Worm (Caenorhabditis elegans): Measurements from ENCODE around the gene nhr-101.

nhr-101 gene

DNA sequence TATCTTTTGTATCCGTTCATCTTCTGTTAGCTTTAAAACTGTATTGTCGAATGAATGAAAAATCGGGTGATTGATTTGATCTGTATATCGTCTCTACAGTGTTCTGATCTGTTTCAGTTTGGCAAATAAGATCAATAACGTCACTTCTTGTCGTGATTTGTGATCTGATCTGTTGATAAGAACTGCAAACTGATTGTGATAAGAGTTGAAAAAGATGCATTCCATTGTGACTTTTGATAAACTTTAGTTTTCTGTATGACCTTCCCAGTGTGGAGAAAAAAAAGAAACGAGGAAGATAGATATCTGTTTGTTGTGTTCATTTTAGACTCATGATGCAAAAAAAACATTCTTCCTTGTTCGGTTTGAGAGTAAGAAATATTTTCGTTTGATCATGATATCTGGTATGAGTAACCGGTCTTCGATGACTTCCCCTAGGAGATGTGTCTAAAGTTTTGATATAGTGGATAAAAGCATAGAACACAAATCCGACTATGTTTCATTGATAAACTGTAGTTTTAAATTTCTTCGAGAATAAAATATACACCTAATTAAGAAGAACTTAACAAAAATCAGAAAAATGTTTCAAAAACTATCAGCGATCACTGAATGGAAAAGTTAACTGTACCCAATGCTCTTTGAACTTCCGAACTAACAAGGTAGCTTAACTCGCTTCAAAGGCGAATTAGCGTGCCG, 44.7 kb downstream of the nhr-101 start:
- TF ChIP-seq odd-2 (tag; optimal IDR thresholded peaks at IDR 0.05), result no peak
- TF ChIP-seq gmeb-2 (tag; optimal IDR thresholded peaks at IDR 0.05), result no peak
- no peak for TF ChIP-seq ceh-19 (GFP tag; optimal IDR thresholded peaks at IDR 0.05)
- TF ChIP-seq fax-1 (tag; optimal IDR thresholded peaks at IDR 0.05), result no peak
- TF ChIP-seq elt-2 (tag; optimal IDR thresholded peaks at IDR 0.05), result peak; percentile 80
- no peak for TF ChIP-seq ets-4 (tag; optimal IDR thresholded peaks at IDR 0.05)
- no peak for TF ChIP-seq che-1 (tag; optimal IDR thresholded peaks at IDR 0.05)

DNA sequence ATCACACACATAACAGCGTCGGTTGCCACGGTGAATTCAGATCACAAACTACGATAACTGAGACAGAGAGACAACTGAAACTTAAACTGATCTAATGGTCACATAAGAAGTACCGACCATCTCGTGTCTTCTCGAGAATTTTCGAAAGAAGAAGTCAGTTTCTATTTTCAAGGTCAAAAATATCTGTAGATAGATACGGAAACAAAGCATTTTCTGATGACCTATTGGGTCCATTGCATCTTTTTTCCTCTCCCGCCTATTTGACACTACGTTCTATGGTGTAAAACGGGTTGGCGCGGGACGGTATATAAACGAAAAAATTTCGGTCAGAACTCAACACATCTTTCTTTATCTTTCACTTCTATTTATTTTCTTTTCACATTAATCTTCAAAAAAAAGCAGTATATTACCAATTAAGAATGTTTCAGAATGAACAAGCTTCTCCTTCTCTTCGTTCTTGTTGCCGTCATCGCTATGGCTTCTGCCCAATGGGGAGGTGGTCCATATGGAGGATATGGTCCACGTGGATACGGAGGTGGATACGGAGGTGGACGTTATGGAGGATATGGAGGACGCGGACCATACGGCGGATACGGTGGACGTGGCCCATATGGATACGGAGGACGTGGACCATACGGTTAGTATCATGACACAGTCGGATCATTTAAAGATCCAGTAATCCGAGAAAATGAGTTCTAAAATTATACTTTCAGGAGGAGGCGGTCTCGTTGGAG, 45.8 kb downstream of the nhr-101 start, which contains the start of gene nlp-24:
nlp-24 (plus strand) TSS at position 429 of the 734 bp plus-strand sequence.
- TF ChIP-seq sox-4 (tag; optimal IDR thresholded peaks at IDR 0.05) (no peak), ets-4 (tag; optimal IDR thresholded peaks at IDR 0.05) (no peak), ceh-48 (tag; optimal IDR thresholded peaks at IDR 0.05) (no peak), ref-2 (tag; optimal IDR thresholded peaks at IDR 0.05) (no peak), lim-6 (tag; optimal IDR thresholded peaks at IDR 0.05) (no peak), dmd-4 (tag; optimal IDR thresholded peaks at IDR 0.05; ENCODE audit: borderline replicate concordance) (no peak), C38D4.7 (GFP tag; optimal IDR thresholded peaks at IDR 0.05) (no peak), fkh-6 (tag; optimal IDR thresholded peaks at IDR 0.05) (no peak), ahr-1 (tag; optimal IDR thresholded peaks at IDR 0.05) (no peak), fkh-10 (GFP tag; optimal IDR thresholded peaks at IDR 0.05) (no peak), pha-4 (tag; optimal IDR thresholded peaks at IDR 0.05) (no peak), ceh-31 (tag; optimal IDR thresholded peaks at IDR 0.05) (no peak), npax-4 (tag; optimal IDR thresholded peaks at IDR 0.05) (no peak), sox-2 (GFP tag; IDR thresholded peaks at IDR 0.05) (no peak), odd-2 (tag; optimal IDR thresholded peaks at IDR 0.05) (no peak), C08G9.2 (tag; optimal IDR thresholded peaks at IDR 0.05) (no peak), F13H6.1 (tag; optimal IDR thresholded peaks at IDR 0.05) (no peak), ceh-22 (tag; optimal IDR thresholded peaks at IDR 0.05) (no peak)

DNA sequence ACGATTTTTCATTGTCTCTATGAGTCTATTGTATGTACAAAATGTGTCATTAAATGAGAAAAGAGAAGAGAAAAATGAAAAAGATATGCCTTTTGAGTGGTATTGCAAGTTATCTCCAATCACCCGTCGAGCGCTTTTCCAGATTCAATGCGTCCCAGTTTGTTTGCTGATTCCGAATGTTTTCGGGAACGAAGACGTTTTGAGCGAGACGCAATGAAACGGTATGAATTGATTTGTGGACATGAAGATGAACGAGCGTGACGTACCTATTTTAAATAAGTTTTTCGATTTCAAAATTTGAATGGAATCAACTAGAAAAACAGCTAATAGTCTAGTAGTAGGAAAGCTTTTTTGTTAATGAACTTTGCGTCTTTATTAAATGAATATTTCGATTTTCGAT, 46.5 kb downstream of the nhr-101 start:
- TF ChIP-seq pqm-1 (tag; optimal IDR thresholded peaks at IDR 0.05), result no peak

DNA sequence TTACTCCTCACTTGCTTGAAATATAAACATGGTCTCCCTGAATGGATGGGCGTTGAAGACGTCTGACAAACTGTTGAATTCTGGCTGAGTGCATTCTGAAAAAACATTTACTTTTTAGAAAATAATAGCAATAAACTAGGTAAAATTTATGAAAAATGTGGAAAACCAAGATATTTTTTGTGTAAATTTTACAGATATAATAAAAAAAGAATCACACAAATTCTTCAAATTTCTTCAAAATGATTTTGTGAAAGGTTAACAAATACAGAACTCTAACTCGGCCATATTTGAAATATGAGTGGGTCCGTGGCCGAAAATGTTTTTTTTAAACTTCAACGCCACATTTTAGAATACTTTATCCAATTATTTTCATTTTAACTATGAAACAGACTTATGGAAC, 47.9 kb downstream of the nhr-101 start, which contains the start of gene glb-15:
glb-15 (minus strand) TSS at position 101 of the 400 bp plus-strand sequence.
- TF ChIP-seq F13H6.1 (tag; optimal IDR thresholded peaks at IDR 0.05), result no peak
- TF ChIP-seq fax-1 (tag; optimal IDR thresholded peaks at IDR 0.05), result no peak
- TF ChIP-seq hlh-30 (tag; optimal IDR thresholded peaks at IDR 0.05; ENCODE audit: insufficient read depth), result no peak
- no peak for TF ChIP-seq elt-2 (tag; optimal IDR thresholded peaks at IDR 0.05)
- no peak for TF ChIP-seq nfya-1 (tag; optimal IDR thresholded peaks at IDR 0.05)
- no peak for TF ChIP-seq tbx-2 (tag; optimal IDR thresholded peaks at IDR 0.05)
- TF ChIP-seq odd-2 (tag; optimal IDR thresholded peaks at IDR 0.05), result no peak

DNA sequence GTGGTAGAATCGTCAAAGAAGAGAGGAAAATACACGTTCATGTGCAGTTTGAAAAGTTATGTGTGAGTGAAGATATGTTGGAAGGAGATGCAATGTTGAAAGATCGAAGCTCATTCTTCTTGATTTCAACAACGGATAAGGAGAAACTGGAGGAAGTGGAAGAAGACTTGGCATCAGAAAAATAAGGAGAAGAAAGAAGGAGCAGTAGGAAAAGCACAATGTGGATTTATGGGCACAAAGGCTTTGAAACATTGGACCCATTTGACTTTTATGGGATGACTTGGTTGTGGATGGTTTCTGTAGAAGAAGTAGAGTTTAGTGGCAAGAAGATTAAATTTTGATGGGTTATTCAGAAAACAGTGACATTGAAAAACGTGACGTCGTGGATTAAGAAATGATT, 49.8 kb downstream of the nhr-101 start:
- TF ChIP-seq ceh-24 (tag; optimal IDR thresholded peaks at IDR 0.05), result no peak
- no peak for TF ChIP-seq unc-42 (tag; optimal IDR thresholded peaks at IDR 0.05)
- no peak for TF ChIP-seq C38D4.7 (GFP tag; optimal IDR thresholded peaks at IDR 0.05)
- TF ChIP-seq tbx-7 (tag; optimal IDR thresholded peaks at IDR 0.05), result no peak
- TF ChIP-seq ceh-22 (tag; optimal IDR thresholded peaks at IDR 0.05), result no peak
- no peak for TF ChIP-seq ahr-1 (tag; optimal IDR thresholded peaks at IDR 0.05)
- no peak for TF ChIP-seq ceh-6 (GFP tag; optimal IDR thresholded peaks at IDR 0.05)

Data from whole organism, late embryonic.